Worm (Caenorhabditis elegans) whole organism, young adult: ENCODE results near the gene mrps-14.

Experiments used
- B0035.1 ChIP-seq: sonication (generic microtip); optimal IDR thresholded peaks from 2 replicates; lab custom pipeline; 2016; ENCODE audit warnings: missing genetic modification characterization, mild to moderate bottlenecking, missing compliant biosample characterization, missing genotype, missing genetic modification reagents
- B0261.1 ChIP-seq: sonication (generic microtip); optimal IDR thresholded peaks from 2 replicates; lab custom pipeline; 2016; ENCODE audit warnings: mild to moderate bottlenecking, missing genetic modification characterization, moderate library complexity, missing compliant biosample characterization
- C06A6.2 ChIP-seq: fragments of 200-800 bp; sonication (Bioruptor generic); conservative IDR thresholded peaks from 2 replicates; pipeline ENCODE4 v1.3.6; 2022; ENCODE audit warnings: missing genetic modification characterization, missing compliant biosample characterization
- D2030.7 ChIP-seq: fragments of 200-800 bp; sonication (Bioruptor generic); IDR thresholded peaks from 2 replicates; pipeline ENCODE4 v1.3.6; 2022; ENCODE audit warnings: missing genetic modification reagents, missing genetic modification characterization, missing compliant biosample characterization
- F10E7.11 ChIP-seq: sonication (generic microtip); optimal IDR thresholded peaks from 2 replicates; lab custom pipeline; 2017; ENCODE audit warnings: mild to moderate bottlenecking, missing genetic modification characterization, moderate library complexity, missing compliant biosample characterization
- F33H1.4 ChIP-seq: fragments of 200-800 bp; sonication (Bioruptor generic); IDR thresholded peaks from 2 replicates; pipeline ENCODE4 v1.3.6; 2022; ENCODE audit warnings: missing genetic modification reagents, missing genetic modification characterization, missing compliant biosample characterization
- F37B4.10 ChIP-seq: fragments of 200-800 bp; sonication (Bioruptor generic); IDR thresholded peaks from 2 replicates; pipeline ENCODE4 v1.3.6; 2022; ENCODE audit warnings: missing genetic modification characterization, missing compliant biosample characterization
- F39B2.1 ChIP-seq: fragments of 200-800 bp; sonication (Bioruptor generic); IDR thresholded peaks from 2 replicates; pipeline ENCODE4 v1.3.6; 2022; ENCODE audit warnings: missing genetic modification reagents, missing genetic modification characterization, missing compliant biosample characterization
- F52B5.7 ChIP-seq: sonication (generic microtip); optimal IDR thresholded peaks from 2 replicates; lab custom pipeline; 2016; ENCODE audit warnings: mild to moderate bottlenecking, missing genetic modification characterization, missing compliant biosample characterization
- K11D2.4 ChIP-seq: fragments of 200-800 bp; sonication (Bioruptor generic); IDR thresholded peaks from 2 replicates; pipeline ENCODE4 v1.3.6; 2022; ENCODE audit warnings: missing genetic modification reagents, missing genetic modification characterization, missing compliant biosample characterization
- Y79H2A.3 ChIP-seq: fragments of 200-800 bp; sonication (Bioruptor generic); conservative IDR thresholded peaks from 2 replicates; pipeline ENCODE4 v1.3.6; 2022; ENCODE audit warnings: missing genetic modification reagents, missing genetic modification characterization, missing compliant biosample characterization
- atf-7 ChIP-seq: sonication (generic microtip); optimal IDR thresholded peaks from 2 replicates; lab custom pipeline; 2017; ENCODE audit warnings: mild to moderate bottlenecking, missing genetic modification characterization, missing compliant biosample characterization
- athp-1 ChIP-seq: sonication (generic microtip); optimal IDR thresholded peaks from 2 replicates; lab custom pipeline; 2017; ENCODE audit warnings: mild to moderate bottlenecking, missing genetic modification characterization, missing compliant biosample characterization
- attf-3 ChIP-seq: fragments of 200-800 bp; sonication (Bioruptor generic); conservative IDR thresholded peaks from 2 replicates; pipeline ENCODE4 v1.3.6; 2022; ENCODE audit warnings: missing genetic modification reagents, missing genetic modification characterization, missing compliant biosample characterization
- attf-6 ChIP-seq: fragments of 200-800 bp; sonication (Bioruptor generic); IDR thresholded peaks from 2 replicates; pipeline ENCODE4 v1.3.6; 2022; ENCODE audit warnings: missing genetic modification reagents, missing genetic modification characterization, missing compliant biosample characterization
- bed-2 ChIP-seq: fragments of 200-800 bp; sonication (Bioruptor generic); IDR thresholded peaks from 2 replicates; pipeline ENCODE4 v1.3.6; 2022; ENCODE audit warnings: missing genetic modification reagents, missing genetic modification characterization, missing compliant biosample characterization
- cebp-1 ChIP-seq, 2 experiments: fragments of 200-800 bp in 1 of 2; sonication (Bioruptor generic) in 1 of 2; sonication (generic microtip) in 1 of 2; IDR thresholded peaks in 1 of 2; optimal IDR thresholded peaks in 1 of 2; 2 replicates each; pipeline versions ENCODE4 v1.3.6 to Lab custom; 2017 to 2022; ENCODE audit warnings: missing compliant biosample characterization in 2 of 2, missing genetic modification characterization in 2 of 2, mild to moderate bottlenecking in 1 of 2, missing genetic modification reagents in 1 of 2, moderate library complexity in 1 of 2
- cebp-2 ChIP-seq: fragments of 200-800 bp; sonication (Bioruptor generic); IDR thresholded peaks from 2 replicates; pipeline ENCODE4 v1.3.6; 2022; ENCODE audit warnings: missing genetic modification characterization, missing compliant biosample characterization
- ceh-58 ChIP-seq: fragments of 200-800 bp; sonication (Bioruptor generic); IDR thresholded peaks from 2 replicates; pipeline ENCODE4 v1.3.6; 2022; ENCODE audit warnings: missing genetic modification characterization, missing compliant biosample characterization
- dpff-1 ChIP-seq: sonication (generic microtip); optimal IDR thresholded peaks from 2 replicates; lab custom pipeline; 2017; ENCODE audit warnings: mild to moderate bottlenecking, missing genetic modification characterization, missing compliant biosample characterization
- egl-44 ChIP-seq: fragments of 200-800 bp; sonication (Bioruptor generic); IDR thresholded peaks from 2 replicates; pipeline ENCODE4 v1.3.6; 2022; ENCODE audit warnings: missing genetic modification reagents, missing genetic modification characterization, missing compliant biosample characterization
- hrde-1 ChIP-seq: sonication (generic microtip); optimal IDR thresholded peaks from 2 replicates; lab custom pipeline; 2016; ENCODE audit warnings: missing genetic modification characterization, mild to moderate bottlenecking, missing compliant biosample characterization, moderate library complexity, missing genotype, missing genetic modification reagents, borderline replicate concordance
- hsf-1 ChIP-seq: fragments of 200-800 bp; sonication (Bioruptor generic); IDR thresholded peaks from 2 replicates; pipeline ENCODE4 v1.3.6; 2022; ENCODE audit warnings: missing genetic modification reagents, missing genetic modification characterization, missing compliant biosample characterization
- lag-1 ChIP-seq: fragments of 200-800 bp; sonication (Bioruptor generic); IDR thresholded peaks from 2 replicates; pipeline ENCODE4 v1.3.6; 2022; ENCODE audit warnings: missing genetic modification reagents, missing genetic modification characterization, missing compliant biosample characterization
- let-607 ChIP-seq, 2 experiments: fragments of 200-800 bp in 1 of 2; sonication (Bioruptor generic) in 1 of 2; sonication (generic microtip) in 1 of 2; optimal IDR thresholded peaks; 2 replicates each; lab custom pipeline; 2016 to 2018; ENCODE audit warnings: mild to moderate bottlenecking in 2 of 2, missing compliant biosample characterization in 2 of 2, missing genetic modification characterization in 2 of 2, moderate library complexity in 2 of 2, missing genotype in 1 of 2
- lsl-1 ChIP-seq: fragments of 200-800 bp; sonication (Bioruptor generic); optimal IDR thresholded peaks from 2 replicates; lab custom pipeline; 2018; ENCODE audit warnings: mild to moderate bottlenecking, missing genetic modification characterization, moderate library complexity, missing compliant biosample characterization
- madf-10 ChIP-seq: sonication (generic microtip); optimal IDR thresholded peaks from 2 replicates; lab custom pipeline; 2016; ENCODE audit warnings: mild to moderate bottlenecking, missing genetic modification characterization, missing compliant biosample characterization
- mel-28 ChIP-seq: sonication (generic microtip); optimal IDR thresholded peaks from 2 replicates; lab custom pipeline; 2016; ENCODE audit warnings: borderline replicate concordance, mild to moderate bottlenecking, missing genetic modification characterization, missing compliant biosample characterization
- nfya-1 ChIP-seq: sonication (generic microtip); optimal IDR thresholded peaks from 2 replicates; lab custom pipeline; 2017; ENCODE audit warnings: antibody characterized with exemption, missing compliant biosample characterization, missing genetic modification characterization, borderline replicate concordance; ENCODE audit not compliant: insufficient read depth
- nfya-2 ChIP-seq: fragments of 200-800 bp; sonication (Bioruptor generic); IDR thresholded peaks from 2 replicates; pipeline ENCODE4 v1.3.6; 2022; ENCODE audit warnings: missing genetic modification reagents, missing genetic modification characterization, missing compliant biosample characterization
- nhr-179 ChIP-seq: sonication (generic microtip); optimal IDR thresholded peaks from 2 replicates; lab custom pipeline; 2016; ENCODE audit warnings: mild to moderate bottlenecking, missing genetic modification characterization, missing compliant biosample characterization
- pbrm-1 ChIP-seq: fragments of 200-800 bp; sonication (Bioruptor generic); IDR thresholded peaks from 2 replicates; pipeline ENCODE4 v1.3.6; 2022; ENCODE audit warnings: missing genetic modification reagents, missing genetic modification characterization, missing compliant biosample characterization
- repo-1 ChIP-seq: sonication (generic microtip); optimal IDR thresholded peaks from 2 replicates; lab custom pipeline; 2017; ENCODE audit warnings: mild to moderate bottlenecking, missing genetic modification characterization, missing compliant biosample characterization
- sdz-38 ChIP-seq: sonication (generic microtip); optimal IDR thresholded peaks from 2 replicates; lab custom pipeline; 2016; ENCODE audit warnings: missing genotype, missing genetic modification characterization, missing compliant biosample characterization
- snpc-1.1 ChIP-seq: sonication (generic microtip); optimal IDR thresholded peaks from 2 replicates; lab custom pipeline; 2017; ENCODE audit warnings: missing genetic modification characterization, mild to moderate bottlenecking, missing compliant biosample characterization, antibody characterized with exemption, moderate library complexity, missing genotype, missing genetic modification reagents; ENCODE audit not compliant: insufficient read depth
- snpc-1.3 ChIP-seq: sonication (generic microtip); optimal IDR thresholded peaks from 2 replicates; lab custom pipeline; 2017; ENCODE audit warnings: missing genetic modification characterization, mild to moderate bottlenecking, missing compliant biosample characterization, antibody characterized with exemption, moderate library complexity, missing genotype, missing genetic modification reagents; ENCODE audit not compliant: insufficient read depth
- tbx-9 ChIP-seq: sonication (generic microtip); optimal IDR thresholded peaks from 2 replicates; lab custom pipeline; 2016; ENCODE audit warnings: borderline replicate concordance, missing genetic modification characterization, inconsistent platforms, missing compliant biosample characterization
- tlf-1 ChIP-seq: fragments of 200-800 bp; sonication (Bioruptor generic); optimal IDR thresholded peaks from 2 replicates; lab custom pipeline; 2018; ENCODE audit warnings: mild to moderate bottlenecking, missing genetic modification characterization, missing compliant biosample characterization
- unc-130 ChIP-seq: sonication (generic microtip); optimal IDR thresholded peaks from 2 replicates; lab custom pipeline; 2016; ENCODE audit warnings: missing genetic modification reagents, missing genetic modification characterization, missing compliant biosample characterization
- unc-62 ChIP-seq: fragments of 150-350 bp; optimal IDR thresholded peaks from 2 replicates; lab custom pipeline; 2014; ENCODE audit warnings: missing biosample characterization, missing genetic modification reagents, missing genetic modification characterization
- xnd-1 ChIP-seq: sonication (generic microtip); optimal IDR thresholded peaks from 2 replicates; lab custom pipeline; 2016; ENCODE audit warnings: missing genotype, missing genetic modification reagents, missing genetic modification characterization, missing compliant biosample characterization
- ztf-6 ChIP-seq: fragments of 200-800 bp; sonication (Bioruptor generic); IDR thresholded peaks from 2 replicates; pipeline ENCODE4 v1.3.6; 2022; ENCODE audit warnings: missing genetic modification reagents, missing genetic modification characterization, missing compliant biosample characterization

Gene mrps-14

ce11 chrII:10197091-10197675, 45.1 kb downstream of the mrps-14 start, which contains the start of gene R05H5.3 (continued):
- TF ChIP-seq F33H1.4 (peak; percentile 79), attf-6 (peak; percentile 49; the same call in 1 of the 2 replicates), snpc-1.3 (tag; lab: Kevin White, UChicago) (peak; percentile 40), pbrm-1 (GFP tag; lab: Robert Waterston, UW) (no peak), tlf-1 (GFP tag; lab: Kevin White, UChicago) (peak; percentile 58), tbx-9 (tag; lab: Kevin White, UChicago) (no peak), F39B2.1 (GFP tag; lab: Robert Waterston, UW) (no peak), repo-1 (tag; lab: Kevin White, UChicago) (no peak), nfya-2 (GFP tag; lab: Robert Waterston, UW) (no peak), madf-10 (peak; percentile 40), snpc-1.1 (tag; lab: Kevin White, UChicago) (peak; percentile 54), let-607 (tag; optimal IDR thresholded peaks at IDR 0.05; lab: Kevin White, UChicago) (no peak), egl-44 (no peak), ceh-58 (GFP tag; lab: Robert Waterston, UW) (no peak), nhr-179 (tag; lab: Kevin White, UChicago) (no peak), athp-1 (no peak), B0261.1 (no peak), F10E7.11 (tag; lab: Kevin White, UChicago) (no peak), unc-62 (GFP tag; lab: Kevin White, UChicago) (no peak), nfya-1 (no peak), atf-7 (tag; lab: Kevin White, UChicago) (no peak), C06A6.2 (no peak), hsf-1 (GFP tag; lab: Robert Waterston, UW) (peak; percentile 55; the same call in 1 of the 2 replicates), cebp-1 (GFP tag; IDR thresholded peaks at IDR 0.05; lab: Robert Waterston, UW) (no peak; the same call in 1 of the 2 replicates), cebp-1 (tag; optimal IDR thresholded peaks at IDR 0.05; lab: Kevin White, UChicago) (no peak), lag-1 (GFP tag; lab: Robert Waterston, UW) (no peak), xnd-1 (tag; lab: Kevin White, UChicago) (peak; percentile 81), attf-3 (GFP tag; lab: Robert Waterston, UW) (peak; percentile 72), F37B4.10 (no peak), unc-130 (GFP tag; lab: Kevin White, UChicago) (peak; percentile 92), ztf-6 (GFP tag; lab: Robert Waterston, UW) (0 out of 2 replicates have a peak, but pooled peaks have one; percentile 36), K11D2.4 (GFP tag; lab: Robert Waterston, UW) (no peak), bed-2 (GFP tag; lab: Robert Waterston, UW) (peak; percentile 50; the same call in 1 of the 2 replicates)

ce11 chrII:10194605-10195004, 47.7 kb downstream of the mrps-14 start, which contains the start of gene srb-6:
TSS of gene srb-6 (plus strand) at chrII:10194905.
- no peak for TF ChIP-seq lsl-1 (GFP tag; lab: Kevin White, UChicago)
- no peak for TF ChIP-seq dpff-1 (tag; lab: Kevin White, UChicago)
- no peak for TF ChIP-seq B0035.1
- TF ChIP-seq hrde-1 (tag; lab: Kevin White, UChicago) = no peak
- TF ChIP-seq cebp-1 (GFP tag; IDR thresholded peaks at IDR 0.05; lab: Robert Waterston, UW) = no peak
- TF ChIP-seq cebp-1 (tag; optimal IDR thresholded peaks at IDR 0.05; lab: Kevin White, UChicago) = no peak
- TF ChIP-seq hsf-1 (GFP tag; lab: Robert Waterston, UW) = no peak
- TF ChIP-seq Y79H2A.3 (GFP tag; lab: Robert Waterston, UW) = no peak
- TF ChIP-seq snpc-1.3 (tag; lab: Kevin White, UChicago) = no peak
- no peak for TF ChIP-seq B0261.1
- TF ChIP-seq sdz-38 (tag; lab: Kevin White, UChicago) = no peak
- no peak for TF ChIP-seq F52B5.7 (tag; lab: Kevin White, UChicago)
- no peak for TF ChIP-seq cebp-2 (GFP tag; lab: Robert Waterston, UW)
- no peak for TF ChIP-seq D2030.7 (GFP tag; lab: Robert Waterston, UW)
- no peak for TF ChIP-seq mel-28 (tag; lab: Kevin White, UChicago)
- TF ChIP-seq F10E7.11 (tag; lab: Kevin White, UChicago) = no peak
